Worm (Caenorhabditis elegans) whole organism, midembryonic: ENCODE data around the gene znf-474.

ENCODE experiments used
- T22C8.4 ChIP-seq: fragments of 200-800 bp; sonication (Bioruptor generic); IDR thresholded peaks from 2 replicates; pipeline ENCODE4 v1.3.6; 2022; ENCODE audit warnings: missing genetic modification characterization, missing compliant biosample characterization
- cog-1 ChIP-seq: sonication (generic microtip); optimal IDR thresholded peaks from 2 replicates; lab custom pipeline; 2016; ENCODE audit warnings: missing genetic modification characterization, missing compliant biosample characterization
- flt-1 ChIP-seq: fragments of 200-800 bp; sonication (Bioruptor generic); IDR thresholded peaks from 2 replicates; pipeline ENCODE4 v1.3.6; 2022; ENCODE audit warnings: missing genetic modification characterization, missing compliant biosample characterization
- klf-2 ChIP-seq: fragments of 200-800 bp; sonication (Bioruptor generic); conservative IDR thresholded peaks from 2 replicates; pipeline ENCODE4 v1.3.6; 2022; ENCODE audit warnings: missing genetic modification reagents, missing genetic modification characterization, missing compliant biosample characterization
- med-1 ChIP-seq: sonication (generic microtip); optimal IDR thresholded peaks from 2 replicates; lab custom pipeline; 2017; ENCODE audit warnings: missing genetic modification characterization, mild to moderate bottlenecking, missing compliant biosample characterization, antibody characterized with exemption, missing genetic modification reagents; ENCODE audit not compliant: insufficient read depth
- ref-1 ChIP-seq: fragments of 200-800 bp; sonication (Bioruptor generic); conservative IDR thresholded peaks from 2 replicates; pipeline ENCODE4 v1.3.6; 2022; ENCODE audit warnings: missing genetic modification reagents, missing genetic modification characterization, missing compliant biosample characterization
- tab-1 ChIP-seq: fragments of 200-800 bp; sonication (Bioruptor generic); IDR thresholded peaks from 2 replicates; pipeline ENCODE4 v1.3.6; 2022; ENCODE audit warnings: missing genetic modification characterization, missing compliant biosample characterization
- ztf-23 ChIP-seq: fragments of 200-800 bp; sonication (Bioruptor generic); IDR thresholded peaks from 2 replicates; pipeline ENCODE4 v1.3.6; 2022; ENCODE audit warnings: missing genetic modification reagents, missing genetic modification characterization, missing compliant biosample characterization
- ztf-29 ChIP-seq: fragments of 200-800 bp; sonication (Bioruptor generic); IDR thresholded peaks from 2 replicates; pipeline ENCODE4 v1.3.6; 2022; ENCODE audit warnings: missing genetic modification reagents, missing genetic modification characterization, missing compliant biosample characterization

The znf-474 gene

DNA sequence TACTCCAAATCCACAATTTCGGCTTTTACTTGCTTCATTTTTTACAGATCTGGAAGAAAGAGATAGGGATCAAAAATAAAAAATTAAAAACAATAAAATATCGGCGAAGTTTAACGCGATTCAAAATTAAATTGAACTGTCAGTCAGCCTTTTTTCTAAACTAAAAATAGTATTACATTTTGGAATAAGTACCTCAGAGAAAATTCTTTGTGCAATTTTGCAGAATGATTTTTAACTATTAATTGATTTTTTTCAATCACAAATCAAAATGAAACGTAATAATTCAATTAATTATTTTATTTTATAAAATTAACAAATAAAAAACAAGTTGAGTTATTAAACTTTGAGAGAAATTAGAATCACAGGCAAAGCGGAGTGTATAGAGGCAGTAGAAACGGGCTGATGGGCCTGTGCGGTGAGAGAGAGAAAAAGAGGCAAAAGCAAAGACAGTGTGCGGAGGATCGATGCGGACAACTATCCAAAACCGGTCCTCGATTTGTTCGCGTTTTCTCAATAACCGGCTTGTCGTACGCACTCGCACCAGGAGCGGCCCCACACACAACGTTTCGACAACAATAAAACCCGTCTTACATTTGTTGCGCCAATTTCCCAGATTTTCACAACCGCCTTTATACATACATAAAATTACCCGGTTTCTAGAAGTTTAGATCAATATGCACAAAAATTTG is 10.4 kb downstream of the znf-474 start, which contains the start of gene F57G12.2:
Gene F57G12.2 (minus strand): TSS at position 51 of the 689 bp plus-strand sequence.
- no peak for TF ChIP-seq ztf-29 (GFP tag; lab: Robert Waterston, UW)
- no peak for TF ChIP-seq cog-1 (tag; lab: Kevin White, UChicago)
- TF ChIP-seq klf-2 (GFP tag; lab: Robert Waterston, UW), result no peak
- TF ChIP-seq ztf-23 (GFP tag; lab: Robert Waterston, UW), result no peak
- TF ChIP-seq ref-1 (GFP tag; lab: Robert Waterston, UW), result no peak
- TF ChIP-seq med-1 (GFP tag; lab: Kevin White, UChicago), result no peak

ce11 chrX:12162659-12163058 is 12.9 kb downstream of the znf-474 start:
- TF ChIP-seq cog-1 (tag; lab: Kevin White, UChicago) (no peak), tab-1 (GFP tag; lab: Robert Waterston, UW) (no peak), T22C8.4 (GFP tag; lab: Robert Waterston, UW) (no peak), flt-1 (GFP tag; lab: Robert Waterston, UW) (no peak), ztf-29 (GFP tag; lab: Robert Waterston, UW) (no peak), ref-1 (GFP tag; lab: Robert Waterston, UW) (no peak), ztf-23 (GFP tag; lab: Robert Waterston, UW) (no peak), klf-2 (GFP tag; lab: Robert Waterston, UW) (no peak), med-1 (GFP tag; lab: Kevin White, UChicago) (no peak)

ce11 chrX:12164047-12164446 is 14.3 kb downstream of the znf-474 start:
- TF ChIP-seq tab-1 (GFP tag; lab: Robert Waterston, UW), result no peak
- TF ChIP-seq flt-1 (GFP tag; lab: Robert Waterston, UW), result no peak
- TF ChIP-seq ref-1 (GFP tag; lab: Robert Waterston, UW), result no peak
- no peak for TF ChIP-seq ztf-29 (GFP tag; lab: Robert Waterston, UW)

ce11 chrX:12164943-12165342 is 15.2 kb downstream of the znf-474 start:
- TF ChIP-seq med-1 (GFP tag; lab: Kevin White, UChicago) (no peak), flt-1 (GFP tag; lab: Robert Waterston, UW) (no peak), tab-1 (GFP tag; lab: Robert Waterston, UW) (no peak), ref-1 (GFP tag; lab: Robert Waterston, UW) (no peak), ztf-29 (GFP tag; lab: Robert Waterston, UW) (no peak), T22C8.4 (GFP tag; lab: Robert Waterston, UW) (no peak), ztf-23 (GFP tag; lab: Robert Waterston, UW) (no peak), klf-2 (GFP tag; lab: Robert Waterston, UW) (no peak), cog-1 (tag; lab: Kevin White, UChicago) (no peak)

ce11 chrX:12167632-12168377 is 18.1 kb downstream of the znf-474 start:
- TF ChIP-seq klf-2 (GFP tag; lab: Robert Waterston, UW) (no peak), flt-1 (GFP tag; lab: Robert Waterston, UW) (no peak), cog-1 (tag; lab: Kevin White, UChicago) (no peak), ref-1 (GFP tag; lab: Robert Waterston, UW) (no peak), med-1 (GFP tag; lab: Kevin White, UChicago) (no peak), ztf-23 (GFP tag; lab: Robert Waterston, UW) (no peak), ztf-29 (GFP tag; lab: Robert Waterston, UW) (no peak), tab-1 (GFP tag; lab: Robert Waterston, UW) (no peak), T22C8.4 (GFP tag; lab: Robert Waterston, UW) (no peak)

- no peak for TF ChIP-seq T22C8.4 (GFP tag; lab: Robert Waterston, UW)
- TF ChIP-seq klf-2 (GFP tag; lab: Robert Waterston, UW), result no peak
- TF ChIP-seq ztf-23 (GFP tag; lab: Robert Waterston, UW), result no peak
- TF ChIP-seq med-1 (GFP tag; lab: Kevin White, UChicago), result no peak
- no peak for TF ChIP-seq ref-1 (GFP tag; lab: Robert Waterston, UW)
- TF ChIP-seq ztf-29 (GFP tag; lab: Robert Waterston, UW), result no peak
Measured at ce11 chrX:12168765-12169164, 19.0 kb downstream of the znf-474 start.

DNA sequence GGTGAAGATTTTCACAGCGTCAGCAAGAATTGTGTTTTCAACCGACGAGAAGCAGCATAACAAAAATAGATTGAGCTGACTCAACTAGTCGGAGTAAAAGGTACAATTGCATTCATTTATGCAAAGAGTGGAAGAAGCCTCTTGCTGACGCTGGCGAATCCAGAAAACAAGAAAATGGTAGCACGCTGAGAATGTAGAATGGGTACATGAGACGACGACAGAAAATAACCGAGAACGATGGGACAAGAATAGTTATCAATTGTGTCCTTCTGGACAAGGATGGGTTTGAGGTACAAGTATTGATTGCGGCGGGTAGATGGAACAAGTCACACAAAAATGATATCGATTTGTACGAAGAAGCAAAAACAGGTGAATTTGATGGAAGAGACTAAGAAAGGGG is 19.7 kb downstream of the znf-474 start:
- TF ChIP-seq T22C8.4 (GFP tag; lab: Robert Waterston, UW), result 0 out of 2 replicates have a peak, but pooled peaks have one; percentile 7
- no peak for TF ChIP-seq cog-1 (tag; lab: Kevin White, UChicago)

DNA sequence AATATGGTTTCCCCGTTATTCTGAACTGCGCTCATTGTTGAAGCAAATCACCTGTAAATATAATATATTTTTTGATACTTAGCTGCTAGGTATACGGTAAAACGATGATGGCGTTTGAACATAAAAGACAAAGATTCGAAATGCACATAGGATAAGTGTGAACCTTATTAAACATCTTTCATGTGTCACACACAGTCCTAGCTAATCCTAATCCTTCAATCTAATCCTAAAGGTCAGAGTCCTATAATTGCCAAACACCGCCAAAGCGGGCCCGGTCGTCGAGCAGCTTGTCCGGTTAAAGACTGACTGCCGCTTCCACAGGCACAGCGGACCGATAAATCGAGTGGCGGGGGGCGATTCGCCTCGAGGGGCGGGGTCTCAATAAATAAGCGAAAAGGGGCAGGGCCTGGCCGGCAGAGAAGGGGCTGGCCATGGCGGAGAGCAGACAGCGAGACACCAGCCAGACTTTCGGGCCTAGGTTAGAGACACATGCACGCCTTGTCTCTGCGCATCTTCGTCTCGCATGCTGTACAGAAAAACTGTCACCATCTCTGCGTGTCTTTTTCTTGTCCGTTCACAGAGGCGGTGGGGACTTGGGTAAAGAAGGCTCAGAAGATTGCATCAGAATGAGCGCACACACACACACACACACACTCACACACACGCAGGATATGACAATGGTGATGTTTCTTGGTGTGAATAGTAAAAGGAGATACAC is 22.1 kb downstream of the znf-474 start, which contains the start of gene F57G12.1:
Gene F57G12.1 (minus strand): TSS at position 51 of the 718 bp plus-strand sequence.
- TF ChIP-seq cog-1 (tag; lab: Kevin White, UChicago), result peak; percentile 85
- peak; percentile 59; the same call in 1 of the 2 replicates for TF ChIP-seq tab-1 (GFP tag; lab: Robert Waterston, UW)
- no peak for TF ChIP-seq ref-1 (GFP tag; lab: Robert Waterston, UW)
- no peak for TF ChIP-seq med-1 (GFP tag; lab: Kevin White, UChicago)
- 0 out of 2 replicates have a peak, but pooled peaks have one; percentile 66 for TF ChIP-seq flt-1 (GFP tag; lab: Robert Waterston, UW)
- 0 out of 2 replicates have a peak, but pooled peaks have one; percentile 16 for TF ChIP-seq klf-2 (GFP tag; lab: Robert Waterston, UW)
